Fruit fly (Drosophila melanogaster) whole organism, adult: ENCODE results near the gene CG11902.

Experiments used
- Clk ChIP-seq: fragments of 200-800 bp; sonication (Bioruptor generic); optimal IDR thresholded peaks from 2 replicates; lab custom pipeline; 2017; ENCODE audit warnings: missing biosample characterization, missing genetic modification characterization
- Crg-1 ChIP-seq: fragments of 200-800 bp; sonication (Bioruptor generic); optimal IDR thresholded peaks from 2 replicates; lab custom pipeline; 2016; ENCODE audit warnings: missing biosample characterization, missing genetic modification characterization
- Hr96 ChIP-seq: fragments of 200-800 bp; sonication (Bioruptor generic); optimal IDR thresholded peaks from 2 replicates; lab custom pipeline; 2016; ENCODE audit warnings: missing biosample characterization, missing genetic modification characterization
- Mnt ChIP-seq: fragments of 200-800 bp; sonication (Bioruptor generic); optimal IDR thresholded peaks from 2 replicates; lab custom pipeline; 2016; ENCODE audit warnings: missing biosample characterization, mild to moderate bottlenecking, missing genetic modification characterization
- bab1 ChIP-seq: fragments of 200-800 bp; sonication (Bioruptor generic); optimal IDR thresholded peaks from 3 replicates; lab custom pipeline; 2019; ENCODE audit warnings: missing biosample characterization, mild to moderate bottlenecking, missing genetic modification characterization, moderate library complexity
- cic ChIP-seq: fragments of 200-800 bp; sonication (Bioruptor generic); optimal IDR thresholded peaks from 2 replicates; lab custom pipeline; 2017; ENCODE audit warnings: missing biosample characterization, mild to moderate bottlenecking, missing genetic modification characterization, moderate library complexity
- kay ChIP-seq: fragments of 200-800 bp; sonication (Bioruptor generic); peaks from one replicate; lab custom pipeline; 2016; ENCODE audit warnings: missing biosample characterization, missing genetic modification characterization, borderline replicate concordance
- ovo ChIP-seq: fragments of 200-800 bp; sonication (Bioruptor generic); optimal IDR thresholded peaks from 2 replicates; lab custom pipeline; 2016; ENCODE audit warnings: missing biosample characterization, missing genetic modification characterization
- pad ChIP-seq: fragments of 200-800 bp; sonication (Bioruptor generic); optimal IDR thresholded peaks from 3 replicates; lab custom pipeline; 2017; ENCODE audit warnings: missing biosample characterization, missing genetic modification characterization, mild to moderate bottlenecking, moderate library complexity, missing genetic modification reagents
- tj ChIP-seq: fragments of 200-800 bp; sonication (Bioruptor generic); optimal IDR thresholded peaks from 3 replicates; lab custom pipeline; 2017; ENCODE audit warnings: missing biosample characterization, mild to moderate bottlenecking, missing genetic modification characterization, moderate library complexity
- toe ChIP-seq: fragments of 200-800 bp; sonication (Bioruptor generic); optimal IDR thresholded peaks from 2 replicates; lab custom pipeline; 2016; ENCODE audit warnings: missing biosample characterization, missing genetic modification characterization

DNA sequence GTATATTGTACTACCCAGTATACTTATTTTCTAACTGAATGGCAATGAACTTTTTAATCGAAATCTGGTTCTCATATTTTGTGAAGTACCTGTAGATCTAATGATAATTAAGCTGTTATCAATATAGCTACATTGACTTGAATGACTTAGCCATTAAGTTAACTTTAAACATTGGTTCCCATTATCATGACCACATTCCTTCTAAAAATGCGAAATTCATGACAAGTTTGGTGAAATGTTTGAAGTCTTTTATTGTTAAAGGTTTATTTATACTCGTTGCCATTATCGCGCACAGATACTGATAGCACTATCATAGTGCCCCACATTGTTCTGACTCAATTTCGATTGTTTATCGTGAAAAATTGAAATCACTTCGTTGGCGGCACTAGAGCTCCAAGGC, 14.2 kb upstream of the CG11902 start:
- TF ChIP-seq pad (GFP tag; lab: Kevin White, UChicago): no peak
- TF ChIP-seq Hr96 (GFP tag; lab: Kevin White, UChicago): no peak
- TF ChIP-seq toe (GFP tag; lab: Kevin White, UChicago): no peak
- TF ChIP-seq bab1 (GFP tag; lab: Kevin White, UChicago): no peak
- TF ChIP-seq Crg-1 (GFP tag; lab: Kevin White, UChicago): no peak
- TF ChIP-seq kay: no peak
- TF ChIP-seq ovo (GFP tag; lab: Kevin White, UChicago): no peak
- no peak for TF ChIP-seq Mnt
- no peak for TF ChIP-seq cic (GFP tag; lab: Kevin White, UChicago)
- no peak for TF ChIP-seq tj
- TF ChIP-seq Clk: no peak
